Worm (Caenorhabditis elegans): ENCODE data around the gene C31H1.1.
A peak's percentile ranks its signal among the peaks of the same experiment; 100 is the strongest.

C31H1.1 gene

DNA sequence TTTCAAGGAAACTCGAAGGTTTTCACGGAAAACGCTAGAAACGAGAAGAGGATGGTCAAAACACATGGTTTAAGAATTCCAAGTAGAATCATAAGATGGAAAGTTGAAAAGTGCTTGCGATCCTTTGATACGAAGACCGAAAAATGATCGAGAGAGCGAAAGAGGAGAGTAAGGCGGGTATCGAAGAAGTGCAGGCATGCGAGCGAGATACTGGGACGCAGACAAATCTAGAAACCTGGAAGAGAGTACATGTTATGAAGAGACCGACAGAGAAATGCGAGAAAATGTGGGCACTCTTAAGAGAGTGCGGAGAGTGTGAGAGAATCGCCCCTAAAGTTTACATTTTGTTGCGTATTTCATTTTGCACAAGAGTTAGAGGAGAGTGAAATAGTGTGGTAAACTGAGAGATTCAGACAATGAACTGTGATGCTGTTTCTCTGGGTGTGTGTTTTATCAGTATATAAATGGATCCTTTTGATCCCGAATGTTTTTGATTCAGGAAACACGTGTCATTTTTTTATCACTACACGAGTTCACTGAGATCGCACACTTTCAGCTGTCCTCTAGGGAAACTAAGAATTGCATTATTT lies 43.2 kb upstream of the C31H1.1 start (continued):
- no peak for TF ChIP-seq nhr-77 (tag; optimal IDR thresholded peaks at IDR 0.05)

DNA sequence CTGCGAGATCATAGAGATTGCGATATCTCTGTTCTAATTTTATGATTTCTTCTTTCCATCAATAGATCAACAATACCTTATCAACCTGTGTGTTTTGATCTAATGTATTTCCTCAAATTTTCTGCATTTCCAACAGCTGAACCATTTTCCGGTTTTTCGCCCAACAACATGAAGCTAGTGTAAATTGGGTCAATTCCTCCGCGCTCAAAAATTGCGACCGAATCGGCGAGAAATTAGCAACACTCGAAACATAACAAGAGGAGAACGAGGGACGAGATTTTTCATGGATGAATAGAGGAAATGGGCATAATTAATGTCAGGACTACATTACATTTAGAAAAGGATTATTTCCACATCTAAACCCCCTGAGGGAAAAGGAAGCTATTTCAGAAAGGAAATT lies 42.4 kb upstream of the C31H1.1 start:
- peak in 1 of 2 experiments; percentile 17 for TF ChIP-seq lsy-2 (tag; optimal IDR thresholded peaks at IDR 0.05)
- TF ChIP-seq nhr-129 (tag; optimal IDR thresholded peaks at IDR 0.05): no peak

DNA sequence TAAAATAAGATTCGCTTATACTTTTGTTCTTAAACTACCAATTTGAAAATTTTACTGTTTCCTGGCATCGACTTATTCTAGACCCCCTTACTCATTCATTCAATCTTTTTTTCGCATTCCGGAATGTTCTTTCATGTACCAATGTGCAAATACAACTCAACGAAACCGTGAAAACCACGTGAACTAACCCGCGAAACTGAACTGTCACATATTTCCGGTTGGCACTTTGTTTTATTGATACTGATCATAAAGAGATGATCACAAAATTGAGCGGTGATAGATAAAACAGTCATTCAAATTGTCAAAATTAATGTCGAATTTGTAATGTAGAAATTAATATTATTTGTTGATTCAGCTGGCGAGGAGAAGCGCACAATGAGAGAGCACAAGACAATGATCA lies 41.3 kb upstream of the C31H1.1 start:
- TF ChIP-seq zag-1 (tag; optimal IDR thresholded peaks at IDR 0.05) (no peak), crh-2 (tag; optimal IDR thresholded peaks at IDR 0.05) (peak; percentile 51), sma-9 (GFP tag; optimal IDR thresholded peaks at IDR 0.05) (peak; percentile 83), sma-9 (tag; optimal IDR thresholded peaks at IDR 0.05) (no peak), nhr-21 (tag; optimal IDR thresholded peaks at IDR 0.05) (peak; percentile 16), sem-4 (tag; optimal IDR thresholded peaks at IDR 0.05) (no peak), nhr-6 (tag; optimal IDR thresholded peaks at IDR 0.05) (no peak), nhr-23 (tag; optimal IDR thresholded peaks at IDR 0.05) (no peak), elt-1 (tag; optimal IDR thresholded peaks at IDR 0.05) (no peak), fos-1 (tag; optimal IDR thresholded peaks at IDR 0.05) (peak; percentile 13), unc-55 (GFP tag; optimal IDR thresholded peaks at IDR 0.05) (no peak), F13H6.1 (tag; optimal IDR thresholded peaks at IDR 0.05) (no peak), peb-1 (tag; optimal IDR thresholded peaks at IDR 0.05) (no peak), nhr-10 (tag; optimal IDR thresholded peaks at IDR 0.05) (no peak), lin-39 (tag; optimal IDR thresholded peaks at IDR 0.05) (no peak), gmeb-1 (tag; optimal IDR thresholded peaks at IDR 0.05) (peak; percentile 47)

DNA sequence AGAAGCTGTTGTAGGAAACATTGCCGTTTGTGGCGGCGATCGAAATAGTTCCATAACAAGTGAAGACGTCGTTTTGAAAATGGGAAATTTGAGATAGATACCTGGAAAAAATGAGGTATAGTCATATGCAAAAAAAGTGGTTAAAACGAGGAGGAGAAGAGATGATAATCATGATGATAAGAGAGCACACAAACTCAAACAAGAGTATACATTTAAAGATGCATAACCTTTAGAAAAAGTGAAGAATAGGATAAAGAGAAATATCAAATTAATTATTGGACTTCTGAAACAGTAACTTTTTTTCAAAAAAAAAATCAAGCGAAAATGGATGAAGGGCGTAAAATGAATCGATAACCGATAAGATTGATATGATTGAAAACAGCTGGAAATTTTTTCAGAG lies 39.5 kb upstream of the C31H1.1 start, which contains the start of gene nhr-46:
Gene nhr-46, minus strand, starts transcription at position 101 of the 400 bp plus-strand sequence.
- no peak for TF ChIP-seq gmeb-1 (tag; optimal IDR thresholded peaks at IDR 0.05)
- TF ChIP-seq C34F6.9 (tag; optimal IDR thresholded peaks at IDR 0.05): no peak
- no peak for TF ChIP-seq lin-13 (GFP tag; optimal IDR thresholded peaks at IDR 0.05)
- no peak for TF ChIP-seq ceh-82 (tag; optimal IDR thresholded peaks at IDR 0.05)
- no peak for TF ChIP-seq unc-62 (GFP tag; optimal IDR thresholded peaks at IDR 0.05)
- TF ChIP-seq aly-2 (tag; optimal IDR thresholded peaks at IDR 0.05): no peak
- TF ChIP-seq F13H6.1 (tag; optimal IDR thresholded peaks at IDR 0.05): no peak
- TF ChIP-seq crh-2 (tag; optimal IDR thresholded peaks at IDR 0.05): no peak
- no peak for TF ChIP-seq unc-55 (GFP tag; optimal IDR thresholded peaks at IDR 0.05)
- TF ChIP-seq fos-1 (tag; optimal IDR thresholded peaks at IDR 0.05): no peak
- no peak for TF ChIP-seq mab-5 (tag; optimal IDR thresholded peaks at IDR 0.05)
- no peak for TF ChIP-seq peb-1 (tag; optimal IDR thresholded peaks at IDR 0.05)
- TF ChIP-seq blmp-1 (tag; optimal IDR thresholded peaks at IDR 0.05; ENCODE audit: insufficient read depth): no peak
- no peak for TF ChIP-seq mdl-1 (tag; optimal IDR thresholded peaks at IDR 0.05)
- no peak for TF ChIP-seq nhr-77 (tag; optimal IDR thresholded peaks at IDR 0.05)
- TF ChIP-seq nhr-237 (tag; optimal IDR thresholded peaks at IDR 0.05): no peak
- TF ChIP-seq lin-11 (tag; optimal IDR thresholded peaks at IDR 0.05): no peak
- no peak for TF ChIP-seq nhr-10 (tag; optimal IDR thresholded peaks at IDR 0.05)
- TF ChIP-seq elt-3 (tag; optimal IDR thresholded peaks at IDR 0.05): no peak

DNA sequence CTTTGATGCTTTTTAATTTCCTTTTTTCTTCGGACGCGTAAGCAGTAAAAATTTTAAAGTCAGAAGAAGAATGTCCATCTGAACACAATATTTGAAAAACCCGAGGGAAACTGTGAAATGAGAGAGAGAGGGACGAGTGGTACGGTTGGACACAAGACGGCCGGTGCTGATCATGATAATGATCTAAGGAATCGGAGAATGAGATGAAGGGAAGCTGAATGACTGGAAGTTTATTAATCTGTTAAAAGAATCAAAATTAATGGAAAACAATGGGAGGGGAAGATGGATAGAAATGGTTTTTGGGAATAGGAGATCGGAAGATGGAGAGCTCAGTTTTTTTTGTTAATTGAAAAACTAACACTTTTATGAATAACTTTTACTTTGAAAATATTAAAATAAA lies 38.6 kb upstream of the C31H1.1 start:
- peak; percentile 0 for TF ChIP-seq ceh-16 (tag; optimal IDR thresholded peaks at IDR 0.05)
- peak; percentile 15 for TF ChIP-seq sma-9 (GFP tag; optimal IDR thresholded peaks at IDR 0.05)
- no peak for TF ChIP-seq sma-9 (tag; optimal IDR thresholded peaks at IDR 0.05)
- peak; percentile 54 for TF ChIP-seq elt-1 (tag; optimal IDR thresholded peaks at IDR 0.05)
- no peak for TF ChIP-seq nhr-11 (tag; optimal IDR thresholded peaks at IDR 0.05)

DNA sequence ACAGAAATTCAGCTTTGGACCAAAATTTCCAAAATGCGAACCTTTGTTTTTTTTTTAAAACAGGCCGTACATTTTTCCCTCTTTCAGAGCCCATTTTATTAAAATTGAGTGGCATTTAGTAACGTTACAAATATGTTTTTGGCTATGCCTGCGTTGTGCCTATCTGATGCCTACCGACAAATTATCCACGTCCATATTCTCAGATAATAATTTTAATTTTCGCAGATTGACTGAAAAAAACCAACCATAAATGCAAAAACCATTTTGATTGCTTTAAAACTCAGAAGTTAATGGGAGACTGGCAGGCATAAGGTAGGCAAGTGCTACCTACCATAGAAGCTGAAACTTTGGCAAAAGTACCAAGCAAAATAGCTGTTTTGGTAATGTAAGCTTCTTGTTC lies 36.6 kb upstream of the C31H1.1 start:
- TF ChIP-seq unc-62 (GFP tag; optimal IDR thresholded peaks at IDR 0.05) (no peak), snpc-4 (tag; optimal IDR thresholded peaks at IDR 0.05) (no peak), lsy-2 (tag; optimal IDR thresholded peaks at IDR 0.05) (no peak), peb-1 (tag; optimal IDR thresholded peaks at IDR 0.05) (no peak), skn-1 (tag; optimal IDR thresholded peaks at IDR 0.05) (no peak), sma-3 (GFP tag; optimal IDR thresholded peaks at IDR 0.05) (no peak), unc-39 (tag; optimal IDR thresholded peaks at IDR 0.05) (no peak), ztf-4 (tag; optimal IDR thresholded peaks at IDR 0.05) (no peak), mab-5 (tag; optimal IDR thresholded peaks at IDR 0.05) (no peak), fos-1 (tag; optimal IDR thresholded peaks at IDR 0.05) (no peak), nhr-129 (tag; optimal IDR thresholded peaks at IDR 0.05) (no peak)
